Worm (Caenorhabditis elegans) whole organism, L4/young adult: Measurements from ENCODE around the gene mans-3.

Experiments
- W03F9.2 ChIP-seq: fragments of 150-350 bp; optimal IDR thresholded peaks from 2 replicates; lab custom pipeline; 2014; ENCODE audit warnings: missing biosample characterization, missing genetic modification characterization
- dao-5 ChIP-seq: sonication (generic microtip); optimal IDR thresholded peaks from 2 replicates; lab custom pipeline; 2016; ENCODE audit warnings: missing genotype, missing genetic modification characterization, moderate library complexity, missing compliant biosample characterization
- him-1 ChIP-seq: sonication (generic microtip); optimal IDR thresholded peaks from 2 replicates; lab custom pipeline; 2016; ENCODE audit warnings: missing genotype, missing genetic modification reagents, missing genetic modification characterization, missing compliant biosample characterization

mans-3 gene

DNA sequence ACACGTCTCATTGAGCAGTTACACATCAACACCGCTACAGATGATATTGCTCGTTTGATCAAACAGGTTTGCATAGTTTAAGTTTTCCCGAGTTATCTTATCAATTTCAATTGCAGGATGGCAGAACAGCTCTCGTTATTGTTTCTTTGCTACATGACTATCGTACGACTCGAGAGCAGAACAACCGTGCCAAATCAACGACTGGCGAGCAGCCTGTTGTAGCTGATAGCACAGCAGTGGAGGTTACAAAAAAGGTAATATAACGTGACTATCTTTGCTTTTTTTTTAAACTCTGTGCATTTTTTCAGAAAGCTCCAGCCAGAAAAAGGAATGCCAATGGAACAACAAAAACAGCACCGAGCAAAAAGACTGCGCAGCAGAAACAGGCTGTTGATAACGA is 37.2 kb downstream of the mans-3 start:
- no peak for TF ChIP-seq dao-5 (tag; lab: Kevin White, UChicago)
- no peak for TF ChIP-seq him-1 (tag; lab: Kevin White, UChicago)
- no peak for TF ChIP-seq W03F9.2 (tag; lab: Kevin White, UChicago)

ce11 chrX:5202923-5203322 is 37.7 kb downstream of the mans-3 start:
- TF ChIP-seq him-1 (tag; lab: Kevin White, UChicago): no peak
- no peak for TF ChIP-seq dao-5 (tag; lab: Kevin White, UChicago)
- no peak for TF ChIP-seq W03F9.2 (tag; lab: Kevin White, UChicago)

DNA sequence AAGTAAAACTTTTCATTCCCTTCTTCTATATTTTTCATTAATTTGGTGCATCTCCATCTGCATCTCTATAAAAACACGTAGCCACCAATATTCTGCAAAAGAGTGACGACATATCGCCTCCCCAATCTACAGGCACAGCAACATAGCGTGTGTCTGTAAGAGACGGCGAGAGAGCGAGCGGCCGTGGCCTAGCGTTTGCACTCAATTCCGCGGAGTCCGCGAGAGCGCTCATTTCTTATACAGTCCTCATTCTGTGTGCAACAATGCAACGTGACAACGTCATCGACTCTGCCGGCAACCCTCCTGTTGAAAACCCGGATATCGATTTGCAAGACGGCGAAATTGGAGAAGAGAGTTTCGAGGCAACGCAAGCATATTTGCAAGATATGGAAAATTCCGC is 40.4 kb downstream of the mans-3 start, which contains the start of gene H28G03.2:
TSS of gene H28G03.2 (plus strand) at position 200 of the 400 bp plus-strand sequence.
- TF ChIP-seq W03F9.2 (tag; lab: Kevin White, UChicago) (no peak), dao-5 (tag; lab: Kevin White, UChicago) (no peak), him-1 (tag; lab: Kevin White, UChicago) (no peak)

DNA sequence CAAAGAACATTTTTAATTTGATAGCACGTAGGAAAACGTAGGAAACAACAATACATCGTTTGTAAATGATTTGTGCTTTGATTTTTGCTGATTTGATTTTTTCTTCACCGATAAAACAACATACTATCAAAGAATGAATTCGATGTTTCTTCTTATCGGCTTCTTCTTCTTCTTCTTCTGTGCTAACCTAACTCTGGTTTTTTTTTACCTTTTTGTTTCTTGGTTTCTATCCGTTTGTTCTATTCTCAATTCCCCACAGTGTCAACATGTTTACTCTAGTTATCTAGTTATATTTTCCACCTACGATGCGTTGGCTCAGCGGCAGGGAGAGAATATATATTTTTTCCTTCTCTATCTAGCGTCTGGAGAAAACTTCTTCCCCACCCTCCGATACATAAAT is 42.6 kb downstream of the mans-3 start:
- TF ChIP-seq dao-5 (tag; lab: Kevin White, UChicago) (no peak), W03F9.2 (tag; lab: Kevin White, UChicago) (no peak), him-1 (tag; lab: Kevin White, UChicago) (no peak)

ce11 chrX:5208326-5208725 is 43.1 kb downstream of the mans-3 start:
- TF ChIP-seq dao-5 (tag; lab: Kevin White, UChicago): no peak
- TF ChIP-seq W03F9.2 (tag; lab: Kevin White, UChicago): no peak
- no peak for TF ChIP-seq him-1 (tag; lab: Kevin White, UChicago)

- TF ChIP-seq dao-5 (tag; lab: Kevin White, UChicago) (no peak), him-1 (tag; lab: Kevin White, UChicago) (no peak), W03F9.2 (tag; lab: Kevin White, UChicago) (no peak)
Measured at ce11 chrX:5208831-5209230, 43.6 kb downstream of the mans-3 start.

ce11 chrX:5209429-5209828 is 44.2 kb downstream of the mans-3 start:
- no peak for TF ChIP-seq W03F9.2 (tag; lab: Kevin White, UChicago)
- TF ChIP-seq him-1 (tag; lab: Kevin White, UChicago): no peak
- TF ChIP-seq dao-5 (tag; lab: Kevin White, UChicago): no peak

- TF ChIP-seq dao-5 (tag; lab: Kevin White, UChicago) (no peak), W03F9.2 (tag; lab: Kevin White, UChicago) (no peak), him-1 (tag; lab: Kevin White, UChicago) (peak; percentile 32)
Measured at ce11 chrX:5210524-5210923, 45.3 kb downstream of the mans-3 start.

DNA sequence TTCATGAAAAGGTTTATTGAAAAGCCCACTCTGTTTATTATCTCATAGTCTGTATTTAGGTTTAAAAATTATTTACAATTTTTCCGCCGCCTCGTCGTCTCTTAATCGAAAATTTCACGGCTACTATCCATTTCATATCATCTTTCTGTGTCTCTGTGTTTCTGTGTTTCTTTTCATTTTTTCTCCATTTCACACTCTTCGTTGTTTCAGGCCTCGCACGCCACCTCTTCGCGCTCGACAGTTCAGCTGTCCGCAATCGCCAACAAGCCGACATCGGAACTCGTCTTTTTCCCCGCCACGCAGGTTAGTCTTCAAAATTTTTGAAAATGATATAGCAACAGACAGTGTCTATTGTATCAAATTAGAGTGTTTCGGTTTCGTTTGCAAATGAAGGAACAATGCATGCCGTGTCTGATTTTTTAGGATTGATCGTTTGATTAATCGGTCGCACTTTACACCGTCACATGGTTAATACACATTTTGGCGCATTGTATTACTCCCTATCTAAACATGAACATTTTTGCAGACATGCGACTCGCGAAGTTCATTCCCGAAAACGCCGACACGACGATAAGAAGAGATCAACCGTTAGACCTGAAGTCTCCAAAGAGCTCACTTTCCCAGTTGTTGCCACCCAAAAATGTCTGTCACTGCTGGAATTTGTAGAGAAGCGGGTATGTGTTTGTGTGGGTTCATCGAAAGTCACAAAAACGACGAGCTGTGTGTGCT is 45.9 kb downstream of the mans-3 start:
- TF ChIP-seq him-1 (tag; lab: Kevin White, UChicago) (no peak), W03F9.2 (tag; lab: Kevin White, UChicago) (no peak), dao-5 (tag; lab: Kevin White, UChicago) (no peak)

DNA sequence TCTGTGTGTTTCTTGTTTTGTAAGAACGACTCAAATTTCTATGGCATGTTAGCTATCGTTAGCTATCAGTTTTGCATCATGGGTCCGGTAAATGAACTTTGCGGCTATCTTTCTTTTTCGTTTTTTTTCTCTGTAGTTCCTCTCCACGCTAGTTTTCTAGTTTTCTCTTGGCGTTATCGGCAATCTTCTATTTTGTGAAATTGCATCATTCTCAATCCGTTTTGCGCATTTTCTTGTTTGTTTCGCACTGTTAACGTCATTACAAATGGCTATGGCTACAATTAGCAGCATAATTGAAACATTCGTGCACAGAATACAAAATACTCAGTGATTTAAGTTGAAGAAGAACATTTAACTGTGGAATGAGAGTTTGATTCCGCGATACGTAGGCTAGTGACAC is 47.8 kb downstream of the mans-3 start:
- TF ChIP-seq him-1 (tag; lab: Kevin White, UChicago) (no peak), W03F9.2 (tag; lab: Kevin White, UChicago) (no peak), dao-5 (tag; lab: Kevin White, UChicago) (no peak)

ce11 chrX:5213565-5213964 is 48.4 kb downstream of the mans-3 start:
- TF ChIP-seq him-1 (tag; lab: Kevin White, UChicago) (no peak), dao-5 (tag; lab: Kevin White, UChicago) (no peak), W03F9.2 (tag; lab: Kevin White, UChicago) (no peak)

DNA sequence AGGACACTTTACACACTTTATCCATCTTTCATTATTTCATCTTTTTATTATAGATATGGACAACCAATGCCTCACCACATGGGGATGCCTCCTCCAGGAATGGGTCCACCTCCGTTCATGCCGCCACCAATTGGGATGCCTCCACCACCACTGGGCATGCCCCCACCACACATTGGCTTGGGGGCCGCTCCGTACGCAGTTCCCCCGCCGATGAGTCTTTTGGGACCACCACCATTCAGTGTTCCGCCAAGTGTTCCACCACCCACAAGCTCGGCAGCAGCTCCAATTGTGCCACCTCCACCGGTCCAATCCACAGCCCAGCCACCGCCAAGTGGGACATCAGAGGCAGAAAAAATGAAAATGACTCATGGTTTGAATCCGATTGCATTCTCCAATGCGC is 49.6 kb downstream of the mans-3 start:
- TF ChIP-seq dao-5 (tag; lab: Kevin White, UChicago): no peak
- no peak for TF ChIP-seq him-1 (tag; lab: Kevin White, UChicago)
- no peak for TF ChIP-seq W03F9.2 (tag; lab: Kevin White, UChicago)

- TF ChIP-seq him-1 (tag; lab: Kevin White, UChicago): no peak
- no peak for TF ChIP-seq W03F9.2 (tag; lab: Kevin White, UChicago)
- TF ChIP-seq dao-5 (tag; lab: Kevin White, UChicago): no peak
Measured at ce11 chrX:5216063-5216462, 50.9 kb downstream of the mans-3 start, which contains the start of gene hrpa-2. Gene hrpa-2 (plus strand): TSS chrX:5216363.

- TF ChIP-seq him-1 (tag; lab: Kevin White, UChicago): no peak
- TF ChIP-seq dao-5 (tag; lab: Kevin White, UChicago): no peak
- no peak for TF ChIP-seq W03F9.2 (tag; lab: Kevin White, UChicago)
Measured at ce11 chrX:5218323-5218722, 53.1 kb downstream of the mans-3 start.
